Fruit fly (Drosophila melanogaster) whole organism, embryonic: ENCODE results near the gene CG7295.

Experiments used
- Ada2b ChIP-seq: fragments of 200-800 bp; sonication (Bioruptor generic); IDR thresholded peaks from 2 replicates; pipeline ENCODE4 v1.3.6; 2022; ENCODE audit warnings: missing biosample characterization, missing genetic modification characterization
- Blimp-1 ChIP-seq: fragments of 200-800 bp; sonication (Bioruptor generic); optimal IDR thresholded peaks from 3 replicates; lab custom pipeline; 2018; ENCODE audit warnings: missing biosample characterization, missing genetic modification characterization, mild to moderate bottlenecking, moderate library complexity, missing genetic modification reagents
- CG1024 ChIP-seq: fragments of 200-800 bp; sonication (Bioruptor generic); IDR thresholded peaks from 2 replicates; pipeline ENCODE4 v1.3.6; 2022; ENCODE audit warnings: missing biosample characterization, missing genetic modification characterization
- CG10267 ChIP-seq: fragments of 200-800 bp; sonication (Bioruptor generic); optimal IDR thresholded peaks from 2 replicates; lab custom pipeline; 2018; ENCODE audit warnings: missing biosample characterization, mild to moderate bottlenecking, missing genetic modification characterization, moderate library complexity
- CG10274 ChIP-seq: fragments of 200-800 bp; sonication (Bioruptor generic); optimal IDR thresholded peaks from 3 replicates; lab custom pipeline; 2017; ENCODE audit warnings: missing biosample characterization, mild to moderate bottlenecking, missing genetic modification characterization
- CG11093 ChIP-seq: fragments of 200-800 bp; sonication (Bioruptor generic); IDR thresholded peaks from 3 replicates; pipeline ENCODE4 v1.3.6; 2022; ENCODE audit warnings: missing biosample characterization, missing genetic modification characterization
- CG11504 ChIP-seq: fragments of 200-800 bp; sonication (Bioruptor generic); optimal IDR thresholded peaks from 3 replicates; lab custom pipeline; 2019; ENCODE audit warnings: missing biosample characterization, mild to moderate bottlenecking, missing genetic modification characterization, moderate library complexity
- CG12071 ChIP-seq: fragments of 200-800 bp; sonication (Bioruptor generic); optimal IDR thresholded peaks from 3 replicates; lab custom pipeline; 2018; ENCODE audit warnings: missing biosample characterization, mild to moderate bottlenecking, missing genetic modification characterization
- CG1233 ChIP-seq: fragments of 200-800 bp; sonication (Bioruptor generic); optimal IDR thresholded peaks from 4 replicates; lab custom pipeline; 2018; ENCODE audit warnings: missing biosample characterization, mild to moderate bottlenecking, missing genetic modification characterization
- CG13424 ChIP-seq: fragments of 200-800 bp; sonication (Bioruptor generic); optimal IDR thresholded peaks from 2 replicates; lab custom pipeline; 2019; ENCODE audit warnings: missing biosample characterization, mild to moderate bottlenecking, missing genetic modification characterization, moderate library complexity
- CG13624 ChIP-seq: fragments of 200-800 bp; sonication (Bioruptor generic); optimal IDR thresholded peaks from 2 replicates; lab custom pipeline; 2016; ENCODE audit warnings: missing biosample characterization, missing genetic modification characterization
- CG14050 ChIP-seq: fragments of 200-800 bp; sonication (Bioruptor generic); IDR thresholded peaks from 3 replicates; pipeline ENCODE4 v1.3.6; 2022; ENCODE audit warnings: missing biosample characterization, missing genetic modification characterization
- CG17361 ChIP-seq: fragments of 200-800 bp; sonication (Bioruptor generic); IDR thresholded peaks from 3 replicates; pipeline ENCODE4 v1.3.6; 2022; ENCODE audit warnings: missing biosample characterization, missing genetic modification characterization
- CG18011 ChIP-seq: fragments of 200-800 bp; sonication (Bioruptor generic); optimal IDR thresholded peaks from 2 replicates; lab custom pipeline; 2017; ENCODE audit warnings: missing biosample characterization, missing genetic modification characterization, mild to moderate bottlenecking, moderate library complexity, missing genotype
- CG2712 ChIP-seq: fragments of 200-800 bp; optimal IDR thresholded peaks from 3 replicates; lab custom pipeline; 2019; ENCODE audit warnings: missing biosample characterization, mild to moderate bottlenecking, missing genetic modification characterization, moderate library complexity
- CG30403 ChIP-seq: fragments of 200-800 bp; sonication (Bioruptor generic); optimal IDR thresholded peaks from 3 replicates; lab custom pipeline; 2016; ENCODE audit warnings: missing biosample characterization, missing genetic modification characterization
- CG31224 ChIP-seq: fragments of 200-800 bp; sonication (Bioruptor generic); IDR thresholded peaks from 2 replicates; pipeline ENCODE4 v1.3.6; 2022; ENCODE audit warnings: missing biosample characterization, missing genetic modification characterization
- CG34224 ChIP-seq: fragments of 200-800 bp; sonication (Bioruptor generic); IDR thresholded peaks from 3 replicates; pipeline ENCODE4 v1.3.6; 2022; ENCODE audit warnings: missing biosample characterization, missing genetic modification characterization; ENCODE audit not compliant: partially characterized antibody
- CG3726 ChIP-seq: fragments of 200-800 bp; sonication (Bioruptor generic); IDR thresholded peaks from 3 replicates; pipeline ENCODE4, ENCODE4 v1.3.6; 2022; ENCODE audit warnings: missing biosample characterization, missing genetic modification characterization
- CG4360 ChIP-seq: fragments of 200-800 bp; sonication (Bioruptor generic); IDR thresholded peaks from 2 replicates; pipeline ENCODE4 v1.3.6; 2022; ENCODE audit warnings: missing biosample characterization, missing genetic modification characterization
- CG5953 ChIP-seq: fragments of 200-800 bp; sonication (Bioruptor generic); IDR thresholded peaks from 2 replicates; pipeline ENCODE4 v1.3.6; 2022; ENCODE audit warnings: missing biosample characterization, missing genetic modification characterization
- CG6272 ChIP-seq: fragments of 200-800 bp; sonication (Bioruptor generic); IDR thresholded peaks from 2 replicates; pipeline ENCODE4 v1.3.6; 2022; ENCODE audit warnings: missing biosample characterization, missing genetic modification characterization
- CG6689 ChIP-seq: fragments of 200-800 bp; sonication (Bioruptor generic); IDR thresholded peaks from 2 replicates; pipeline ENCODE4 v1.3.6; 2022; ENCODE audit warnings: missing biosample characterization, missing genetic modification characterization
- CG7745 ChIP-seq: fragments of 200-800 bp; sonication (Bioruptor generic); optimal IDR thresholded peaks from 2 replicates; lab custom pipeline; 2018; ENCODE audit warnings: missing biosample characterization, mild to moderate bottlenecking, missing genetic modification characterization, moderate library complexity
- Doc2 ChIP-seq: fragments of 200-800 bp; sonication (Bioruptor generic); IDR thresholded peaks from 2 replicates; pipeline ENCODE4 v1.3.6; 2022; ENCODE audit warnings: missing biosample characterization, missing genetic modification characterization
- Drgx ChIP-seq: fragments of 200-800 bp; sonication (Bioruptor generic); IDR thresholded peaks from 2 replicates; pipeline ENCODE4 v1.3.6; 2022; ENCODE audit warnings: missing biosample characterization, missing genetic modification characterization
- Eip74EF ChIP-seq, 2 experiments: fragments of 200-800 bp in 1 of 2; fragments of >200 bp in 1 of 2; sonication (Bioruptor generic) in 1 of 2; optimal IDR thresholded peaks; 2 replicates each; lab custom pipeline; 2017 to 2019; ENCODE audit warnings: missing biosample characterization in 2 of 2, missing genetic modification characterization in 2 of 2, mild to moderate bottlenecking in 1 of 2, moderate library complexity in 1 of 2
- HHEX ChIP-seq: fragments of 200-800 bp; sonication (Bioruptor generic); optimal IDR thresholded peaks from 3 replicates; lab custom pipeline; 2017; ENCODE audit warnings: missing biosample characterization, mild to moderate bottlenecking, missing genetic modification characterization, missing genetic modification reagents
- HLH4C ChIP-seq: fragments of 200-800 bp; sonication (Bioruptor generic); IDR thresholded peaks from 3 replicates; pipeline ENCODE4 v1.3.6; 2022; ENCODE audit warnings: missing biosample characterization, missing genetic modification characterization; ENCODE audit not compliant: partially characterized antibody
- Mad ChIP-seq: fragments of 200-800 bp; sonication (Bioruptor generic); optimal IDR thresholded peaks from 2 replicates; lab custom pipeline; 2016; ENCODE audit warnings: missing biosample characterization, missing genetic modification characterization
- Pdp1 ChIP-seq, 2 experiments: fragments of 200-800 bp; sonication (Bioruptor generic); optimal IDR thresholded peaks; 3 replicates each; lab custom pipeline; 2016; ENCODE audit warnings: missing biosample characterization in 2 of 2, missing genetic modification characterization in 2 of 2, mild to moderate bottlenecking in 1 of 2, moderate library complexity in 1 of 2
- Xbp1 ChIP-seq: fragments of 200-800 bp; sonication (Bioruptor generic); optimal IDR thresholded peaks from 3 replicates; lab custom pipeline; 2016; ENCODE audit warnings: missing biosample characterization, mild to moderate bottlenecking, missing genetic modification characterization
- cato ChIP-seq: fragments of 200-800 bp; sonication (Bioruptor generic); optimal IDR thresholded peaks from 2 replicates; lab custom pipeline; 2016; ENCODE audit warnings: missing biosample characterization, missing genetic modification characterization, borderline replicate concordance
- caup ChIP-seq: fragments of 200-800 bp; sonication (Bioruptor generic); optimal IDR thresholded peaks from 3 replicates; lab custom pipeline; 2017; ENCODE audit warnings: missing biosample characterization, mild to moderate bottlenecking, missing genetic modification characterization, moderate library complexity; ENCODE audit not compliant: severe bottlenecking
- chif ChIP-seq, 2 experiments: fragments of 200-800 bp; sonication (Bioruptor generic); optimal IDR thresholded peaks; 3 replicates each; lab custom pipeline; 2016; ENCODE audit warnings: missing biosample characterization in 2 of 2, missing genetic modification characterization in 2 of 2
- dmrt99B ChIP-seq: fragments of 200-800 bp; sonication (Bioruptor generic); optimal IDR thresholded peaks from 2 replicates; lab custom pipeline; 2018; ENCODE audit warnings: missing biosample characterization, mild to moderate bottlenecking, missing genetic modification characterization, moderate library complexity
- dysf ChIP-seq: fragments of 200-800 bp; sonication (Bioruptor generic); IDR thresholded peaks from 3 replicates; pipeline ENCODE4 v1.3.6; 2022; ENCODE audit warnings: missing biosample characterization, missing genetic modification characterization
- ewg ChIP-seq: fragments of 200-800 bp; sonication (Bioruptor generic); optimal IDR thresholded peaks from 3 replicates; lab custom pipeline; 2017; ENCODE audit warnings: mild to moderate bottlenecking, missing biosample characterization, missing genetic modification reagents, missing genetic modification characterization
- fd64A ChIP-seq: fragments of 200-800 bp; sonication (Bioruptor generic); optimal IDR thresholded peaks from 3 replicates; lab custom pipeline; 2018; ENCODE audit warnings: missing biosample characterization, mild to moderate bottlenecking, missing genetic modification characterization
- grau ChIP-seq: fragments of 200-800 bp; optimal IDR thresholded peaks from 3 replicates; lab custom pipeline; 2019; ENCODE audit warnings: missing biosample characterization, mild to moderate bottlenecking, missing genetic modification characterization, moderate library complexity
- nerfin-1 ChIP-seq: fragments of 200-800 bp; sonication (Bioruptor generic); optimal IDR thresholded peaks from 3 replicates; lab custom pipeline; 2019; ENCODE audit warnings: missing biosample characterization, mild to moderate bottlenecking, missing genetic modification characterization, moderate library complexity
- otp ChIP-seq: fragments of 200-800 bp; sonication (Bioruptor generic); IDR thresholded peaks from 3 replicates; pipeline ENCODE4, ENCODE4 v1.3.6; 2022; ENCODE audit warnings: missing biosample characterization, missing genetic modification characterization
- rib ChIP-seq: fragments of 200-800 bp; sonication (Bioruptor generic); IDR thresholded peaks from 2 replicates; pipeline ENCODE4 v1.3.6; 2022; ENCODE audit warnings: missing biosample characterization, missing genetic modification characterization
- stc ChIP-seq: fragments of 200-800 bp; sonication (Bioruptor generic); IDR thresholded peaks from 2 replicates; pipeline ENCODE4 v1.3.6; 2022; ENCODE audit warnings: missing biosample characterization, missing genetic modification characterization
- tgo ChIP-seq: fragments of 200-800 bp; sonication (Bioruptor generic); IDR thresholded peaks from 3 replicates; pipeline ENCODE4 v1.3.6; 2022; ENCODE audit warnings: missing biosample characterization, missing genetic modification characterization
- unpg ChIP-seq: fragments of 200-800 bp; sonication (Bioruptor generic); optimal IDR thresholded peaks from 3 replicates; lab custom pipeline; 2018; ENCODE audit warnings: missing biosample characterization, mild to moderate bottlenecking, missing genetic modification characterization, moderate library complexity
- vvl ChIP-seq: fragments of 200-800 bp; sonication (Bioruptor generic); IDR thresholded peaks from 2 replicates; pipeline ENCODE4 v1.3.6; 2022; ENCODE audit warnings: missing biosample characterization, missing genetic modification characterization
- wek ChIP-seq: fragments of 200-800 bp; sonication (Bioruptor generic); optimal IDR thresholded peaks from 3 replicates; lab custom pipeline; 2018; ENCODE audit warnings: missing biosample characterization, mild to moderate bottlenecking, missing genetic modification characterization, moderate library complexity
- wor ChIP-seq: fragments of 200-800 bp; sonication (Bioruptor generic); IDR thresholded peaks from 2 replicates; pipeline ENCODE4 v1.3.6; 2022; ENCODE audit warnings: missing biosample characterization, missing genetic modification characterization

The CG7295 gene

DNA sequence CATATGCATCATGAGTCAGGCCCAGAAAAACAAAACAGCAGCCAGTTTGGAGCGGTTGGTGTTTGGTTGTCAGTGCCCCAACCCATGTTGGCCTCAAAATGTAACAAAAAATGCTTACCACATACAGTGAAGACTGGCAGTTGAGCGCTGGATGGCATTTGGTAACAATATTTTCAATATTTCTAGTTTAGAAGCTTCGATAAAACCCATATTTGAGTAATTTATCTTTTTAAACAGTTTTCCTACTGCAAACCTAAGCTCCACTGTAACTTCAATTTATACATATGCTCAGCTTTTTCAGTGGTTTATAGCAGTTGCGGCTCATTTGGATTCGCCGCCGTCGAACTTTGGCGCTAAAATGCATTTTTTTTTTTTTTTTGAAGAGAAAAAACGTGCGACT is 46.9 kb downstream of the CG7295 start (continued):
- TF ChIP-seq caup (GFP tag; lab: Kevin White, UChicago) (no peak), Pdp1 (GFP tag; optimal IDR thresholded peaks at IDR 0.05; lab: Kevin White, UChicago) (peak in 1 of 2 experiments; percentile 43), CG7745 (tag; lab: Kevin White, UChicago) (no peak), CG30403 (GFP tag; lab: Kevin White, UChicago) (peak; percentile 24), CG3726 (peak; percentile 56; the same call in 1 of the 3 replicates), stc (GFP tag; lab: Robert Waterston, UW) (peak; percentile 76), CG13624 (GFP tag; lab: Kevin White, UChicago) (no peak), nerfin-1 (tag; lab: Kevin White, UChicago) (no peak), CG4360 (GFP tag; lab: Robert Waterston, UW) (no peak), Ada2b (GFP tag; lab: Robert Waterston, UW) (peak; percentile 61), cato (GFP tag; lab: Kevin White, UChicago) (peak; percentile 2), CG18011 (GFP tag; lab: Kevin White, UChicago) (no peak), grau (tag; lab: Kevin White, UChicago) (peak; percentile 79), CG14050 (GFP tag; lab: Robert Waterston, UW) (peak; percentile 26; the same call in 1 of the 3 replicates), fd64A (GFP tag; lab: Kevin White, UChicago) (no peak), CG13424 (tag; lab: Kevin White, UChicago) (peak; percentile 32), CG6272 (GFP tag; lab: Robert Waterston, UW) (peak; percentile 41; the same call in 1 of the 2 replicates), unpg (GFP tag; lab: Kevin White, UChicago) (peak; percentile 47), wor (GFP tag; lab: Robert Waterston, UW) (peak; percentile 36), CG12071 (GFP tag; lab: Kevin White, UChicago) (peak; percentile 9), dysf (peak; percentile 52; the same call in 2 of the 3 replicates), HLH4C (GFP tag; lab: Robert Waterston, UW) (no peak), ewg (GFP tag; lab: Kevin White, UChicago) (peak; percentile 45), dmrt99B (tag; lab: Kevin White, UChicago) (peak; percentile 78), CG10274 (no peak), Blimp-1 (peak; percentile 57), tgo (GFP tag; lab: Robert Waterston, UW) (peak; percentile 27; the same call in 1 of the 3 replicates), CG1233 (GFP tag; lab: Kevin White, UChicago) (peak; percentile 9), Eip74EF (GFP tag; optimal IDR thresholded peaks at IDR 0.05; lab: Kevin White, UChicago) (peak in 1 of 2 experiments; percentile 28), CG34224 (GFP tag; lab: Robert Waterston, UW) (no peak), CG10267 (tag; lab: Kevin White, UChicago) (no peak), HHEX (GFP tag; lab: Kevin White, UChicago) (no peak), CG2712 (tag; lab: Kevin White, UChicago) (peak; percentile 57), CG1024 (GFP tag; lab: Robert Waterston, UW) (peak; percentile 54; the same call in 1 of the 2 replicates), otp (GFP tag; lab: Robert Waterston, UW) (peak; percentile 24; the same call in 1 of the 3 replicates), CG6689 (GFP tag; lab: Robert Waterston, UW) (peak; percentile 70), CG11093 (GFP tag; lab: Robert Waterston, UW) (peak; percentile 60; the same call in 1 of the 3 replicates), Xbp1 (GFP tag; lab: Kevin White, UChicago) (peak; percentile 35), Doc2 (GFP tag; lab: Robert Waterston, UW) (0 out of 2 replicates have a peak, but pooled peaks have one; percentile 16), CG5953 (GFP tag; lab: Robert Waterston, UW) (peak; percentile 65), Mad (no peak), CG11504 (peak; percentile 61), vvl (GFP tag; lab: Robert Waterston, UW) (peak; percentile 81), CG31224 (GFP tag; lab: Robert Waterston, UW) (no peak), chif (GFP tag; optimal IDR thresholded peaks at IDR 0.05; lab: Kevin White, UChicago) (peak in 1 of 2 experiments; percentile 3), rib (GFP tag; lab: Robert Waterston, UW) (no peak), wek (no peak), Drgx (peak; percentile 92), CG17361 (GFP tag; lab: Robert Waterston, UW) (peak; percentile 52; the same call in 2 of the 3 replicates)
